Worm (Caenorhabditis elegans) whole organism, L1 larva: ENCODE measurements around the gene lips-1.
A peak's percentile ranks its signal among the peaks of the same experiment; 100 is the strongest.

Experiments
- C04F5.9 ChIP-seq: sonication (generic microtip); optimal IDR thresholded peaks from 2 replicates; lab custom pipeline; 2016; ENCODE audit warnings: missing genetic modification characterization, missing compliant biosample characterization
- C16A3.4 ChIP-seq: fragments of 150-350 bp; optimal IDR thresholded peaks from 2 replicates; lab custom pipeline; 2014; ENCODE audit warnings: missing biosample characterization, missing genetic modification characterization
- C34B4.2 ChIP-seq: sonication (generic microtip); optimal IDR thresholded peaks from 2 replicates; lab custom pipeline; 2017; ENCODE audit warnings: mild to moderate bottlenecking, missing genetic modification characterization, missing compliant biosample characterization
- F16B12.6 ChIP-seq: fragments of 150-350 bp; optimal IDR thresholded peaks from 2 replicates; lab custom pipeline; 2014; ENCODE audit warnings: missing biosample characterization, missing genetic modification characterization
- Y116A8C.19 ChIP-seq: sonication (generic microtip); optimal IDR thresholded peaks from 2 replicates; lab custom pipeline; 2016; ENCODE audit warnings: missing compliant biosample characterization, missing genetic modification characterization, borderline replicate concordance
- aha-1 ChIP-seq: fragments of 150-350 bp; optimal IDR thresholded peaks from 2 replicates; lab custom pipeline; 2014; ENCODE audit warnings: missing biosample characterization, missing genetic modification characterization
- blmp-1 ChIP-seq: fragments of 150-350 bp; optimal IDR thresholded peaks from 2 replicates; lab custom pipeline; 2014; ENCODE audit warnings: missing biosample characterization, missing genetic modification characterization
- ceh-8 ChIP-seq: fragments of 200-800 bp; sonication (Bioruptor generic); optimal IDR thresholded peaks from 2 replicates; lab custom pipeline; 2018; ENCODE audit warnings: mild to moderate bottlenecking, missing genetic modification characterization, moderate library complexity, missing compliant biosample characterization
- ceh-82 ChIP-seq, 3 experiments: fragments of 150-350 bp in 1 of 3; sonication (generic microtip) in 2 of 3; optimal IDR thresholded peaks; 2 replicates each; lab custom pipeline; 2014 to 2017; ENCODE audit warnings: missing biosample characterization in 3 of 3, missing genetic modification characterization in 3 of 3
- ceh-88 ChIP-seq: fragments of 200-800 bp; sonication (Bioruptor generic); IDR thresholded peaks from 2 replicates; pipeline ENCODE4 v1.3.6; 2022; ENCODE audit warnings: missing genetic modification characterization, missing compliant biosample characterization
- ces-1 ChIP-seq: fragments of 150-350 bp; optimal IDR thresholded peaks from 2 replicates; lab custom pipeline; 2014; ENCODE audit warnings: missing biosample characterization, missing genetic modification reagents, missing genetic modification characterization
- dsc-1 ChIP-seq: sonication (generic microtip); optimal IDR thresholded peaks from 2 replicates; lab custom pipeline; 2016; ENCODE audit warnings: mild to moderate bottlenecking, missing genetic modification characterization, missing compliant biosample characterization
- efl-3 ChIP-seq: fragments of 200-800 bp; sonication (Bioruptor generic); optimal IDR thresholded peaks from 2 replicates; lab custom pipeline; 2018; ENCODE audit warnings: mild to moderate bottlenecking, missing genetic modification characterization, missing compliant biosample characterization
- egl-13 ChIP-seq: sonication (generic microtip); optimal IDR thresholded peaks from 2 replicates; lab custom pipeline; 2016; ENCODE audit warnings: missing genotype, missing genetic modification reagents, missing genetic modification characterization, missing compliant biosample characterization
- fkh-4 ChIP-seq: sonication (generic microtip); optimal IDR thresholded peaks from 2 replicates; lab custom pipeline; 2016; ENCODE audit warnings: missing compliant biosample characterization, missing genetic modification characterization, borderline replicate concordance
- fkh-8 ChIP-seq: sonication (generic microtip); optimal IDR thresholded peaks from 2 replicates; lab custom pipeline; 2016; ENCODE audit warnings: mild to moderate bottlenecking, missing genetic modification characterization, missing compliant biosample characterization
- grh-1 ChIP-seq: fragments of 200-800 bp; sonication (Bioruptor generic); IDR thresholded peaks from 2 replicates; pipeline ENCODE4 v1.3.6; 2022; ENCODE audit warnings: missing genetic modification reagents, missing genetic modification characterization, missing compliant biosample characterization
- hlh-17 ChIP-seq: fragments of 200-800 bp; sonication (Bioruptor generic); optimal IDR thresholded peaks from 2 replicates; lab custom pipeline; 2018; ENCODE audit warnings: missing genetic modification characterization, mild to moderate bottlenecking, missing compliant biosample characterization, moderate library complexity, borderline replicate concordance
- hlh-4 ChIP-seq: sonication (generic microtip); optimal IDR thresholded peaks from 2 replicates; lab custom pipeline; 2016; ENCODE audit warnings: mild to moderate bottlenecking, missing genetic modification characterization, missing compliant biosample characterization
- irx-1 ChIP-seq: sonication (generic microtip); optimal IDR thresholded peaks from 2 replicates; lab custom pipeline; 2016; ENCODE audit warnings: missing genetic modification characterization, missing compliant biosample characterization
- isw-1 ChIP-seq: fragments of 200-800 bp; sonication (Bioruptor generic); IDR thresholded peaks from 2 replicates; pipeline ENCODE4 v1.3.6; 2022; ENCODE audit warnings: missing genetic modification characterization, missing compliant biosample characterization
- jun-1 ChIP-seq: fragments of 150-350 bp; optimal IDR thresholded peaks from 2 replicates; lab custom pipeline; 2014; ENCODE audit warnings: missing biosample characterization, missing genetic modification reagents, missing genetic modification characterization
- lin-14 ChIP-seq: fragments of 200-800 bp; sonication (Bioruptor generic); optimal IDR thresholded peaks from 2 replicates; lab custom pipeline; 2018; ENCODE audit warnings: mild to moderate bottlenecking, missing genetic modification characterization, moderate library complexity, missing compliant biosample characterization
- lin-15B ChIP-seq: fragments of 150-350 bp; sonication (generic microtip); optimal IDR thresholded peaks from 3 replicates; lab custom pipeline; 2014; ENCODE audit warnings: missing biosample characterization, missing genetic modification characterization
- lin-35 ChIP-seq, 2 experiments: fragments of 150-350 bp; optimal IDR thresholded peaks; 2 replicates each; lab custom pipeline; 2014; ENCODE audit warnings: missing biosample characterization in 2 of 2, missing genetic modification characterization in 2 of 2, missing genetic modification reagents in 2 of 2
- lin-39 ChIP-seq: fragments of 150-350 bp; optimal IDR thresholded peaks from 2 replicates; lab custom pipeline; 2014; ENCODE audit warnings: missing biosample characterization, missing genetic modification reagents, missing genetic modification characterization
- lir-3 ChIP-seq: sonication (generic microtip); optimal IDR thresholded peaks from 2 replicates; lab custom pipeline; 2016; ENCODE audit warnings: mild to moderate bottlenecking, missing genetic modification characterization, moderate library complexity, missing compliant biosample characterization; ENCODE audit not compliant: poor library complexity
- mab-9 ChIP-seq: fragments of 200-800 bp; sonication (Bioruptor generic); IDR thresholded peaks from 2 replicates; pipeline ENCODE4 v1.3.6; 2022; ENCODE audit warnings: missing genetic modification reagents, missing genetic modification characterization, missing compliant biosample characterization
- mef-2 ChIP-seq: fragments of 150-350 bp; optimal IDR thresholded peaks from 2 replicates; lab custom pipeline; 2014; ENCODE audit warnings: missing biosample characterization, missing genetic modification characterization
- nhr-11 ChIP-seq: fragments of 150-350 bp; optimal IDR thresholded peaks from 2 replicates; lab custom pipeline; 2014; ENCODE audit warnings: missing biosample characterization, missing genetic modification characterization
- nhr-20 ChIP-seq: sonication (generic microtip); optimal IDR thresholded peaks from 2 replicates; lab custom pipeline; 2016; ENCODE audit warnings: mild to moderate bottlenecking, missing genetic modification characterization, missing compliant biosample characterization
- nhr-28 ChIP-seq: fragments of 150-350 bp; optimal IDR thresholded peaks from 2 replicates; lab custom pipeline; 2014; ENCODE audit warnings: missing biosample characterization, missing genetic modification characterization
- nhr-47 ChIP-seq: sonication (generic microtip); optimal IDR thresholded peaks from 2 replicates; lab custom pipeline; 2016; ENCODE audit warnings: mild to moderate bottlenecking, missing genetic modification characterization, moderate library complexity, missing compliant biosample characterization
- nhr-77 ChIP-seq: fragments of 150-350 bp; optimal IDR thresholded peaks from 2 replicates; lab custom pipeline; 2014; ENCODE audit warnings: missing biosample characterization, missing genetic modification characterization
- nhr-90 ChIP-seq: sonication (generic microtip); optimal IDR thresholded peaks from 2 replicates; lab custom pipeline; 2016; ENCODE audit warnings: mild to moderate bottlenecking, missing genetic modification characterization, missing compliant biosample characterization; ENCODE audit not compliant: poor library complexity
- pax-3 ChIP-seq: fragments of 200-800 bp; sonication (Bioruptor generic); optimal IDR thresholded peaks from 2 replicates; lab custom pipeline; 2018; ENCODE audit warnings: mild to moderate bottlenecking, missing genetic modification characterization, moderate library complexity, missing compliant biosample characterization
- rnt-1 ChIP-seq: sonication (generic microtip); optimal IDR thresholded peaks from 2 replicates; lab custom pipeline; 2016; ENCODE audit warnings: mild to moderate bottlenecking, missing genetic modification characterization, moderate library complexity, missing compliant biosample characterization
- skn-1 ChIP-seq: fragments of 150-350 bp; optimal IDR thresholded peaks from 2 replicates; lab custom pipeline; 2014; ENCODE audit warnings: missing biosample characterization, missing genetic modification characterization
- snu-23 ChIP-seq: sonication (generic microtip); optimal IDR thresholded peaks from 2 replicates; lab custom pipeline; 2016; ENCODE audit warnings: missing genetic modification characterization, missing compliant biosample characterization
- sox-4 ChIP-seq: sonication (generic microtip); optimal IDR thresholded peaks from 2 replicates; lab custom pipeline; 2016; ENCODE audit warnings: missing genetic modification characterization, missing compliant biosample characterization
- sup-37 ChIP-seq: fragments of 200-800 bp; sonication (Bioruptor generic); optimal IDR thresholded peaks from 2 replicates; lab custom pipeline; 2018; ENCODE audit warnings: mild to moderate bottlenecking, missing genetic modification characterization, missing compliant biosample characterization
- tbx-2 ChIP-seq: sonication (generic microtip); optimal IDR thresholded peaks from 2 replicates; lab custom pipeline; 2016; ENCODE audit warnings: missing genetic modification characterization, missing compliant biosample characterization
- unc-130 ChIP-seq: fragments of 150-350 bp; optimal IDR thresholded peaks from 2 replicates; lab custom pipeline; 2017; ENCODE audit warnings: missing biosample characterization, missing genetic modification characterization, inconsistent platforms
- unc-62 ChIP-seq: fragments of 150-350 bp; optimal IDR thresholded peaks from 2 replicates; lab custom pipeline; 2014; ENCODE audit warnings: missing biosample characterization, missing genetic modification reagents, missing genetic modification characterization
- unc-98 ChIP-seq: fragments of 200-800 bp; sonication (Bioruptor generic); IDR thresholded peaks from 2 replicates; pipeline ENCODE4 v1.3.6; 2022; ENCODE audit warnings: missing genetic modification characterization, missing compliant biosample characterization
- xbp-1 ChIP-seq: sonication (generic microtip); optimal IDR thresholded peaks from 2 replicates; lab custom pipeline; 2016; ENCODE audit warnings: missing genetic modification characterization, missing compliant biosample characterization
- zag-1 ChIP-seq: fragments of 150-350 bp; optimal IDR thresholded peaks from 2 replicates; lab custom pipeline; 2014; ENCODE audit warnings: missing biosample characterization, missing genetic modification characterization
- zip-4 ChIP-seq: fragments of 200-800 bp; sonication (Bioruptor generic); optimal IDR thresholded peaks from 2 replicates; lab custom pipeline; 2018; ENCODE audit warnings: mild to moderate bottlenecking, missing genetic modification characterization, moderate library complexity, missing compliant biosample characterization
- ztf-11 ChIP-seq, 2 experiments: sonication (generic microtip); optimal IDR thresholded peaks; 2 replicates each; lab custom pipeline; 2016 to 2017; ENCODE audit warnings: missing genetic modification characterization in 2 of 2, missing biosample characterization in 1 of 2, missing compliant biosample characterization in 1 of 2

lips-1 gene

ce11 chrX:12451258-12451657 lies 41.3 kb upstream of the lips-1 start:
- TF ChIP-seq ztf-11 (tag; optimal IDR thresholded peaks at IDR 0.05; lab: Kevin White, UChicago) = no peak
- no peak for TF ChIP-seq rnt-1 (tag; lab: Kevin White, UChicago)
- TF ChIP-seq grh-1 (GFP tag; lab: Robert Waterston, UW) = no peak
- no peak for TF ChIP-seq efl-3
- no peak for TF ChIP-seq hlh-4 (tag; lab: Kevin White, UChicago)
- no peak for TF ChIP-seq lin-15B (tag; lab: Kevin White, UChicago)
- no peak for TF ChIP-seq unc-98 (GFP tag; lab: Robert Waterston, UW)
- no peak for TF ChIP-seq blmp-1
- TF ChIP-seq nhr-28 = no peak
- TF ChIP-seq zag-1 = no peak
- no peak for TF ChIP-seq Y116A8C.19 (tag; lab: Kevin White, UChicago)
- no peak for TF ChIP-seq F16B12.6 (tag; lab: Kevin White, UChicago)
- TF ChIP-seq fkh-4 (tag; lab: Kevin White, UChicago) = no peak
- TF ChIP-seq hlh-17 (GFP tag; lab: Kevin White, UChicago) = no peak
- TF ChIP-seq ceh-88 (GFP tag; lab: Robert Waterston, UW) = no peak
- TF ChIP-seq lir-3 (tag; lab: Kevin White, UChicago) = no peak
- no peak for TF ChIP-seq tbx-2
- no peak for TF ChIP-seq nhr-11 (tag; lab: Kevin White, UChicago)
- TF ChIP-seq jun-1 (tag; lab: Kevin White, UChicago) = no peak
- TF ChIP-seq, all 84 proteins: peak for 0

- TF ChIP-seq ceh-82 (tag; optimal IDR thresholded peaks at IDR 0.05; lab: Kevin White, UChicago) (peak in 2 of 3 experiments; percentile 25 to 34), mab-9 (GFP tag; lab: Robert Waterston, UW) (no peak), egl-13 (tag; lab: Kevin White, UChicago) (peak; percentile 54), C34B4.2 (no peak), aha-1 (tag; lab: Kevin White, UChicago) (no peak), mef-2 (tag; lab: Kevin White, UChicago) (no peak), unc-62 (GFP tag; lab: Kevin White, UChicago) (no peak), nhr-20 (tag; lab: Kevin White, UChicago) (peak; percentile 43), tbx-2 (peak; percentile 27), jun-1 (tag; lab: Kevin White, UChicago) (peak; percentile 35), snu-23 (GFP tag; lab: Kevin White, UChicago) (peak; percentile 59), zip-4 (GFP tag; lab: Kevin White, UChicago) (no peak), skn-1 (peak; percentile 17), lin-35 (GFP tag; optimal IDR thresholded peaks at IDR 0.05; lab: Kevin White, UChicago) (peak; percentile 6 to 16), irx-1 (tag; lab: Kevin White, UChicago) (peak; percentile 9), sup-37 (GFP tag; lab: Kevin White, UChicago) (no peak), ceh-8 (no peak), ceh-88 (GFP tag; lab: Robert Waterston, UW) (0 out of 2 replicates have a peak, but pooled peaks have one; percentile 19), nhr-77 (no peak), xbp-1 (tag; lab: Kevin White, UChicago) (peak; percentile 34), nhr-90 (tag; lab: Kevin White, UChicago) (no peak), lin-14 (GFP tag; lab: Kevin White, UChicago) (peak; percentile 75), lin-15B (tag; lab: Kevin White, UChicago) (no peak), C04F5.9 (tag; lab: Kevin White, UChicago) (no peak), dsc-1 (tag; lab: Kevin White, UChicago) (peak; percentile 81), rnt-1 (tag; lab: Kevin White, UChicago) (peak; percentile 43), nhr-28 (no peak), nhr-47 (tag; lab: Kevin White, UChicago) (peak; percentile 75), isw-1 (GFP tag; lab: Robert Waterston, UW) (peak; percentile 16; the same call in 1 of the 2 replicates), ces-1 (GFP tag; lab: Kevin White, UChicago) (no peak), ztf-11 (tag; optimal IDR thresholded peaks at IDR 0.05; lab: Kevin White, UChicago) (peak in 1 of 2 experiments; percentile 21), lin-39 (tag; lab: Kevin White, UChicago) (no peak), C16A3.4 (tag; lab: Kevin White, UChicago) (no peak), unc-130 (tag; lab: Kevin White, UChicago) (no peak), fkh-8 (tag; lab: Kevin White, UChicago) (peak; percentile 90), unc-98 (GFP tag; lab: Robert Waterston, UW) (no peak), sox-4 (peak; percentile 12), pax-3 (tag; lab: Kevin White, UChicago) (peak; percentile 73), nhr-11 (tag; lab: Kevin White, UChicago) (no peak)
Observed at ce11 chrX:12452143-12452570, 40.4 kb upstream of the lips-1 start.
